Fruit fly (Drosophila melanogaster): ENCODE results near the gene CG13806.

dm6 chr3L:2282506-2282905, 16.3 kb downstream of the CG13806 start, which contains the start of gene MsR2:
- TF ChIP-seq CG31224 (GFP tag; IDR thresholded peaks at IDR 0.05) (peak; percentile 99), twi (tag; optimal IDR thresholded peaks at IDR 0.05) (no peak), Adf1 (GFP tag; IDR thresholded peaks at IDR 0.05) (peak; percentile 88), CG10321 (GFP tag; IDR thresholded peaks at IDR 0.05) (no peak), tll (GFP tag; optimal IDR thresholded peaks at IDR 0.05) (no peak), CG1792 (GFP tag; optimal IDR thresholded peaks at IDR 0.05) (no peak), pzg (GFP tag; optimal IDR thresholded peaks at IDR 0.05) (no peak), Opbp (GFP tag; IDR thresholded peaks at IDR 0.05; ENCODE audit: partially characterized antibody) (no peak), B-H2 (GFP tag; optimal IDR thresholded peaks at IDR 0.05) (no peak), CTCF (GFP tag; optimal IDR thresholded peaks at IDR 0.05) (no peak), CG4404 (GFP tag; IDR thresholded peaks at IDR 0.05) (no peak), Fer3 (tag; optimal IDR thresholded peaks at IDR 0.05) (no peak), crp (GFP tag; optimal IDR thresholded peaks at IDR 0.05) (peak in 1 of 2 experiments; percentile 69)

Data from whole organism, embryonic.